Fruit fly (Drosophila melanogaster): ENCODE data around the gene sba.
A peak's percentile ranks its signal among the peaks of the same experiment; 100 is the strongest.

The sba gene

dm6 chr3R:23969449-23969848 is 46.7 kb upstream of the sba start (continued):
- no peak for TF ChIP-seq CG14860 (GFP tag; IDR thresholded peaks at IDR 0.05; ENCODE audit: partially characterized antibody)
- TF ChIP-seq pzg (GFP tag; optimal IDR thresholded peaks at IDR 0.05): no peak
- TF ChIP-seq CG10462 (GFP tag; optimal IDR thresholded peaks at IDR 0.05): no peak
- TF ChIP-seq CG12104 (GFP tag; optimal IDR thresholded peaks at IDR 0.05): peak; percentile 17
- no peak for TF ChIP-seq nerfin-2 (GFP tag; IDR thresholded peaks at IDR 0.05; ENCODE audit: partially characterized antibody)
- no peak for TF ChIP-seq toy (GFP tag; IDR thresholded peaks at IDR 0.05)
- 0 out of 2 replicates have a peak, but pooled peaks have one; percentile 20 for TF ChIP-seq gsb (GFP tag; IDR thresholded peaks at IDR 0.05)
- TF ChIP-seq grau (tag; optimal IDR thresholded peaks at IDR 0.05): peak; percentile 68
- no peak for TF ChIP-seq aop (GFP tag; IDR thresholded peaks at IDR 0.05)
- peak; percentile 35; the same call in 2 of the 3 replicates for TF ChIP-seq Dbx (GFP tag; IDR thresholded peaks at IDR 0.05)
- TF ChIP-seq CG3838 (GFP tag; optimal IDR thresholded peaks at IDR 0.05): no peak
- TF ChIP-seq nmo (GFP tag; optimal IDR thresholded peaks at IDR 0.05): peak; percentile 48
- no peak for TF ChIP-seq CG2120 (GFP tag; optimal IDR thresholded peaks at IDR 0.05)
- TF ChIP-seq CG3163 (GFP tag; optimal IDR thresholded peaks at IDR 0.05): no peak
- no peak for TF ChIP-seq CG8944 (GFP tag; optimal IDR thresholded peaks at IDR 0.05)
- TF ChIP-seq chn (GFP tag; optimal IDR thresholded peaks at IDR 0.05): no peak
- no peak for TF ChIP-seq CG12236 (GFP tag; optimal IDR thresholded peaks at IDR 0.05)
- 0 out of 2 replicates have a peak, but pooled peaks have one; percentile 40 for TF ChIP-seq CG4730 (GFP tag; IDR thresholded peaks at IDR 0.05)
- no peak for TF ChIP-seq NC2α (GFP tag; optimal IDR thresholded peaks at IDR 0.05)
- TF ChIP-seq HLH4C (GFP tag; IDR thresholded peaks at IDR 0.05; ENCODE audit: partially characterized antibody): no peak
- TF ChIP-seq odd (GFP tag; optimal IDR thresholded peaks at IDR 0.05): no peak
- no peak for TF ChIP-seq pum (GFP tag; optimal IDR thresholded peaks at IDR 0.05)
- TF ChIP-seq lmd (GFP tag; IDR thresholded peaks at IDR 0.05): peak; percentile 65
- no peak for TF ChIP-seq CG7987 (GFP tag; optimal IDR thresholded peaks at IDR 0.05)
- TF ChIP-seq Adf1 (GFP tag; IDR thresholded peaks at IDR 0.05): no peak
- TF ChIP-seq trh (GFP tag; optimal IDR thresholded peaks at IDR 0.05): no peak
- TF ChIP-seq Eip74EF (GFP tag; optimal IDR thresholded peaks at IDR 0.05): peak in 1 of 2 experiments; percentile 22
- TF ChIP-seq ato (GFP tag; IDR thresholded peaks at IDR 0.05; ENCODE audit: partially characterized antibody): no peak
- TF ChIP-seq Poxn (GFP tag; IDR thresholded peaks at IDR 0.05): no peak
- TF ChIP-seq ERR (GFP tag; optimal IDR thresholded peaks at IDR 0.05): no peak
- TF ChIP-seq CG7357 (GFP tag; IDR thresholded peaks at IDR 0.05): peak; percentile 52; the same call in 2 of the 3 replicates
- TF ChIP-seq CG7839 (tag; optimal IDR thresholded peaks at IDR 0.05): peak; percentile 67
- TF ChIP-seq stwl (tag; optimal IDR thresholded peaks at IDR 0.05): no peak
- peak; percentile 56 for TF ChIP-seq ATbp (GFP tag; optimal IDR thresholded peaks at IDR 0.05)
- TF ChIP-seq CG10565 (GFP tag; optimal IDR thresholded peaks at IDR 0.05): no peak
- TF ChIP-seq dm (GFP tag; optimal IDR thresholded peaks at IDR 0.05): no peak
- peak; percentile 42; the same call in 1 of the 2 replicates for TF ChIP-seq CG32767 (GFP tag; IDR thresholded peaks at IDR 0.05)
- TF ChIP-seq fd102C (GFP tag; optimal IDR thresholded peaks at IDR 0.05): no peak
- TF ChIP-seq CG1233 (GFP tag; optimal IDR thresholded peaks at IDR 0.05): peak; percentile 30
- no peak for TF ChIP-seq z (GFP tag; IDR thresholded peaks at IDR 0.05)
- peak; percentile 76 for TF ChIP-seq tgo (GFP tag; IDR thresholded peaks at IDR 0.05)
- peak; percentile 62 for TF ChIP-seq CG2712 (tag; optimal IDR thresholded peaks at IDR 0.05)
- no peak for TF ChIP-seq maf-S (GFP tag; optimal IDR thresholded peaks at IDR 0.05)
- peak; percentile 29 for TF ChIP-seq Vsx1 (GFP tag; optimal IDR thresholded peaks at IDR 0.05)
- no peak for TF ChIP-seq CG6813 (GFP tag; optimal IDR thresholded peaks at IDR 0.05)
- TF ChIP-seq D (optimal IDR thresholded peaks at IDR 0.05): no peak
- no peak for TF ChIP-seq D (GFP tag; optimal IDR thresholded peaks at IDR 0.05)
- TF ChIP-seq CG30403 (GFP tag; optimal IDR thresholded peaks at IDR 0.05): peak; percentile 48
- no peak for TF ChIP-seq CG30431 (GFP tag; optimal IDR thresholded peaks at IDR 0.05)
- TF ChIP-seq Nf-YA (GFP tag; IDR thresholded peaks at IDR 0.05): peak; percentile 58
- no peak; the same call in 1 of the 2 replicates for TF ChIP-seq Xrp1 (GFP tag; IDR thresholded peaks at IDR 0.05)

Measured in whole organism, embryonic.